Fruit fly (Drosophila melanogaster) whole organism, embryonic: Measurements from ENCODE around the gene Pif1.

Source experiments
- CG10366 ChIP-seq: fragments of 200-800 bp; sonication (Bioruptor generic); IDR thresholded peaks from 2 replicates; pipeline ENCODE4 v1.3.6; 2022; ENCODE audit warnings: missing biosample characterization, missing genetic modification characterization
- CG10431 ChIP-seq: fragments of 200-800 bp; sonication (Bioruptor generic); optimal IDR thresholded peaks from 3 replicates; lab custom pipeline; 2018; ENCODE audit warnings: missing biosample characterization, mild to moderate bottlenecking, missing genetic modification characterization
- CG11093 ChIP-seq: fragments of 200-800 bp; sonication (Bioruptor generic); IDR thresholded peaks from 3 replicates; pipeline ENCODE4 v1.3.6; 2022; ENCODE audit warnings: missing biosample characterization, missing genetic modification characterization
- CG11504 ChIP-seq: fragments of 200-800 bp; sonication (Bioruptor generic); optimal IDR thresholded peaks from 3 replicates; lab custom pipeline; 2019; ENCODE audit warnings: missing biosample characterization, mild to moderate bottlenecking, missing genetic modification characterization, moderate library complexity
- CG12104 ChIP-seq: fragments of 200-800 bp; sonication (Bioruptor generic); optimal IDR thresholded peaks from 3 replicates; lab custom pipeline; 2016; ENCODE audit warnings: missing biosample characterization, missing genetic modification characterization
- CG12659 ChIP-seq: fragments of 200-800 bp; sonication (Bioruptor generic); optimal IDR thresholded peaks from 3 replicates; lab custom pipeline; 2017; ENCODE audit warnings: mild to moderate bottlenecking, missing biosample characterization, missing genetic modification reagents, missing genetic modification characterization
- CG13624 ChIP-seq: fragments of 200-800 bp; sonication (Bioruptor generic); optimal IDR thresholded peaks from 2 replicates; lab custom pipeline; 2016; ENCODE audit warnings: missing biosample characterization, missing genetic modification characterization
- CG14667 ChIP-seq: fragments of 200-800 bp; sonication (Bioruptor generic); IDR thresholded peaks from 2 replicates; pipeline ENCODE4 v1.3.6; 2022; ENCODE audit warnings: missing biosample characterization, missing genetic modification characterization
- CG14860 ChIP-seq: fragments of 200-800 bp; sonication (Bioruptor generic); IDR thresholded peaks from 3 replicates; pipeline ENCODE4 v1.3.6; 2022; ENCODE audit warnings: missing biosample characterization, missing genetic modification characterization; ENCODE audit not compliant: partially characterized antibody
- CG15269 ChIP-seq: fragments of 200-800 bp; sonication (Bioruptor generic); optimal IDR thresholded peaks from 2 replicates; lab custom pipeline; 2018; ENCODE audit warnings: missing biosample characterization, mild to moderate bottlenecking, missing genetic modification characterization, moderate library complexity
- CG16863 ChIP-seq: fragments of 200-800 bp; sonication (Bioruptor generic); optimal IDR thresholded peaks from 3 replicates; lab custom pipeline; 2016; ENCODE audit warnings: missing biosample characterization, missing genetic modification characterization
- CG17361 ChIP-seq: fragments of 200-800 bp; sonication (Bioruptor generic); IDR thresholded peaks from 3 replicates; pipeline ENCODE4 v1.3.6; 2022; ENCODE audit warnings: missing biosample characterization, missing genetic modification characterization
- CG17385 ChIP-seq: fragments of 200-800 bp; sonication (Bioruptor generic); optimal IDR thresholded peaks from 3 replicates; lab custom pipeline; 2018; ENCODE audit warnings: missing biosample characterization, mild to moderate bottlenecking, missing genetic modification characterization
- CG2129 ChIP-seq: fragments of 200-800 bp; sonication (Bioruptor generic); IDR thresholded peaks from 2 replicates; pipeline ENCODE4 v1.3.6; 2022; ENCODE audit warnings: missing biosample characterization, missing genetic modification characterization; ENCODE audit not compliant: partially characterized antibody
- CG2712 ChIP-seq: fragments of 200-800 bp; optimal IDR thresholded peaks from 3 replicates; lab custom pipeline; 2019; ENCODE audit warnings: missing biosample characterization, mild to moderate bottlenecking, missing genetic modification characterization, moderate library complexity
- CG3838 ChIP-seq: fragments of 200-800 bp; sonication (Bioruptor generic); optimal IDR thresholded peaks from 3 replicates; lab custom pipeline; 2016; ENCODE audit warnings: missing biosample characterization, missing genetic modification characterization
- CG4282 ChIP-seq: fragments of 200-800 bp; sonication (Bioruptor generic); optimal IDR thresholded peaks from 2 replicates; lab custom pipeline; 2016; ENCODE audit warnings: missing biosample characterization, missing genetic modification characterization
- CG4404 ChIP-seq: fragments of 200-800 bp; sonication (Bioruptor generic); IDR thresholded peaks from 2 replicates; pipeline ENCODE4 v1.3.6; 2022; ENCODE audit warnings: missing biosample characterization, missing genetic modification characterization
- CG6254 ChIP-seq: fragments of 200-800 bp; sonication (Bioruptor generic); optimal IDR thresholded peaks from 3 replicates; lab custom pipeline; 2017; ENCODE audit warnings: mild to moderate bottlenecking, missing biosample characterization, missing genetic modification reagents, missing genetic modification characterization
- CG7745 ChIP-seq: fragments of 200-800 bp; sonication (Bioruptor generic); optimal IDR thresholded peaks from 2 replicates; lab custom pipeline; 2018; ENCODE audit warnings: missing biosample characterization, mild to moderate bottlenecking, missing genetic modification characterization, moderate library complexity
- CG8089 ChIP-seq: fragments of 200-800 bp; sonication (Bioruptor generic); optimal IDR thresholded peaks from 3 replicates; lab custom pipeline; 2016; ENCODE audit warnings: missing biosample characterization, missing genetic modification characterization
- CG8388 ChIP-seq: fragments of 200-800 bp; sonication (Bioruptor generic); optimal IDR thresholded peaks from 2 replicates; lab custom pipeline; 2019; ENCODE audit warnings: missing biosample characterization, mild to moderate bottlenecking, missing genetic modification characterization, moderate library complexity
- Deaf1 ChIP-seq: fragments of 200-800 bp; optimal IDR thresholded peaks from 3 replicates; lab custom pipeline; 2019; ENCODE audit warnings: missing biosample characterization, mild to moderate bottlenecking, missing genetic modification characterization, moderate library complexity
- Gsc ChIP-seq: fragments of 200-800 bp; sonication (Bioruptor generic); IDR thresholded peaks from 2 replicates; pipeline ENCODE4 v1.3.6; 2022; ENCODE audit warnings: missing biosample characterization, missing genetic modification characterization
- Gug ChIP-seq: fragments of 200-800 bp; sonication (Bioruptor generic); IDR thresholded peaks from 4 replicates; pipeline ENCODE4 v1.3.6; 2022; ENCODE audit warnings: missing biosample characterization, missing genetic modification characterization
- HHEX ChIP-seq: fragments of 200-800 bp; sonication (Bioruptor generic); optimal IDR thresholded peaks from 3 replicates; lab custom pipeline; 2017; ENCODE audit warnings: missing biosample characterization, mild to moderate bottlenecking, missing genetic modification characterization, missing genetic modification reagents
- HLH3B ChIP-seq: fragments of 200-800 bp; sonication (Bioruptor generic); IDR thresholded peaks from 2 replicates; pipeline ENCODE4 v1.3.6; 2022; ENCODE audit warnings: missing biosample characterization, missing genetic modification characterization
- Pdp1 ChIP-seq, 2 experiments: fragments of 200-800 bp; sonication (Bioruptor generic); optimal IDR thresholded peaks; 3 replicates each; lab custom pipeline; 2016; ENCODE audit warnings: missing biosample characterization in 2 of 2, missing genetic modification characterization in 2 of 2, mild to moderate bottlenecking in 1 of 2, moderate library complexity in 1 of 2
- Sox102F ChIP-seq: fragments of 200-800 bp; sonication (Bioruptor generic); optimal IDR thresholded peaks from 2 replicates; lab custom pipeline; 2018; ENCODE audit warnings: missing biosample characterization, mild to moderate bottlenecking, missing genetic modification characterization, moderate library complexity
- Xbp1 ChIP-seq: fragments of 200-800 bp; sonication (Bioruptor generic); optimal IDR thresholded peaks from 3 replicates; lab custom pipeline; 2016; ENCODE audit warnings: missing biosample characterization, mild to moderate bottlenecking, missing genetic modification characterization
- ab ChIP-seq: fragments of 200-800 bp; sonication (Bioruptor generic); optimal IDR thresholded peaks from 2 replicates; lab custom pipeline; 2016; ENCODE audit warnings: missing biosample characterization, missing genetic modification characterization
- az2 ChIP-seq: fragments of 200-800 bp; sonication (Bioruptor generic); optimal IDR thresholded peaks from 3 replicates; lab custom pipeline; 2016; ENCODE audit warnings: missing biosample characterization, missing genetic modification characterization
- bigmax ChIP-seq: fragments of 200-800 bp; sonication (Bioruptor generic); optimal IDR thresholded peaks from 2 replicates; lab custom pipeline; 2018; ENCODE audit warnings: missing biosample characterization, mild to moderate bottlenecking, missing genetic modification characterization
- dysf ChIP-seq: fragments of 200-800 bp; sonication (Bioruptor generic); IDR thresholded peaks from 3 replicates; pipeline ENCODE4 v1.3.6; 2022; ENCODE audit warnings: missing biosample characterization, missing genetic modification characterization
- fd96Cb ChIP-seq: fragments of 200-800 bp; sonication (Bioruptor generic); optimal IDR thresholded peaks from 2 replicates; lab custom pipeline; 2018; ENCODE audit warnings: missing biosample characterization, mild to moderate bottlenecking, missing genetic modification characterization, moderate library complexity
- gsb-n ChIP-seq: fragments of 200-800 bp; sonication (Bioruptor generic); optimal IDR thresholded peaks from 3 replicates; lab custom pipeline; 2018; ENCODE audit warnings: missing biosample characterization, mild to moderate bottlenecking, missing genetic modification characterization
- kah ChIP-seq: fragments of 200-800 bp; sonication (Bioruptor generic); optimal IDR thresholded peaks from 2 replicates; lab custom pipeline; 2018; ENCODE audit warnings: missing biosample characterization, mild to moderate bottlenecking, missing genetic modification characterization
- kni ChIP-seq: fragments of 200-800 bp; sonication (Bioruptor generic); optimal IDR thresholded peaks from 3 replicates; lab custom pipeline; 2017; ENCODE audit warnings: mild to moderate bottlenecking, missing biosample characterization, missing genetic modification reagents, missing genetic modification characterization
- peb ChIP-seq: fragments of 200-800 bp; sonication (Bioruptor generic); IDR thresholded peaks from 2 replicates; pipeline ENCODE4 v1.3.6; 2022; ENCODE audit warnings: missing biosample characterization, missing genetic modification characterization
- phol ChIP-seq: fragments of 200-800 bp; sonication (Bioruptor generic); optimal IDR thresholded peaks from 3 replicates; lab custom pipeline; 2018; ENCODE audit warnings: missing biosample characterization, mild to moderate bottlenecking, missing genetic modification characterization, moderate library complexity
- row ChIP-seq: fragments of 200-800 bp; sonication (Bioruptor generic); IDR thresholded peaks from 3 replicates; pipeline ENCODE4 v1.3.6; 2022; ENCODE audit warnings: missing biosample characterization, missing genetic modification characterization
- sc ChIP-seq, 3 experiments: fragments of >200 bp in 2 of 3; fragments of 200-800 bp in 1 of 3; sonication (Bioruptor generic) in 1 of 3; optimal IDR thresholded peaks; 2 replicates in 2 of 3; 3 replicates in 1 of 3; lab custom pipeline; 2017; ENCODE audit warnings: mild to moderate bottlenecking in 1 of 3, missing biosample characterization in 1 of 3, missing genetic modification characterization in 1 of 3, missing genetic modification reagents in 1 of 3
- slp2 ChIP-seq: fragments of 200-800 bp; sonication (Bioruptor generic); optimal IDR thresholded peaks from 2 replicates; lab custom pipeline; 2016; ENCODE audit warnings: missing biosample characterization, missing genetic modification characterization
- sqz ChIP-seq: fragments of 200-800 bp; sonication (Bioruptor generic); optimal IDR thresholded peaks from 3 replicates; lab custom pipeline; 2018; ENCODE audit warnings: missing biosample characterization, mild to moderate bottlenecking, missing genetic modification characterization
- tup ChIP-seq: fragments of 200-800 bp; sonication (Bioruptor generic); optimal IDR thresholded peaks from 2 replicates; lab custom pipeline; 2016; ENCODE audit warnings: missing biosample characterization, mild to moderate bottlenecking, missing genetic modification characterization, moderate library complexity
- z ChIP-seq: fragments of 200-800 bp; sonication (Bioruptor generic); IDR thresholded peaks from 3 replicates; pipeline ENCODE4 v1.3.6; 2022; ENCODE audit warnings: missing biosample characterization, missing genetic modification characterization

Gene Pif1

dm6 chr2L:3510002-3510401 is 40.2 kb upstream of the Pif1 start, which contains the start of gene CG31954:
Gene CG31954, minus strand, starts transcription at chr2L:3510102.
- no peak for TF ChIP-seq Gug
- TF ChIP-seq CG16863 (GFP tag; lab: Kevin White, UChicago), result no peak
- no peak for TF ChIP-seq CG3838 (GFP tag; lab: Kevin White, UChicago)
- TF ChIP-seq sqz, result no peak
- no peak for TF ChIP-seq CG2129

DNA sequence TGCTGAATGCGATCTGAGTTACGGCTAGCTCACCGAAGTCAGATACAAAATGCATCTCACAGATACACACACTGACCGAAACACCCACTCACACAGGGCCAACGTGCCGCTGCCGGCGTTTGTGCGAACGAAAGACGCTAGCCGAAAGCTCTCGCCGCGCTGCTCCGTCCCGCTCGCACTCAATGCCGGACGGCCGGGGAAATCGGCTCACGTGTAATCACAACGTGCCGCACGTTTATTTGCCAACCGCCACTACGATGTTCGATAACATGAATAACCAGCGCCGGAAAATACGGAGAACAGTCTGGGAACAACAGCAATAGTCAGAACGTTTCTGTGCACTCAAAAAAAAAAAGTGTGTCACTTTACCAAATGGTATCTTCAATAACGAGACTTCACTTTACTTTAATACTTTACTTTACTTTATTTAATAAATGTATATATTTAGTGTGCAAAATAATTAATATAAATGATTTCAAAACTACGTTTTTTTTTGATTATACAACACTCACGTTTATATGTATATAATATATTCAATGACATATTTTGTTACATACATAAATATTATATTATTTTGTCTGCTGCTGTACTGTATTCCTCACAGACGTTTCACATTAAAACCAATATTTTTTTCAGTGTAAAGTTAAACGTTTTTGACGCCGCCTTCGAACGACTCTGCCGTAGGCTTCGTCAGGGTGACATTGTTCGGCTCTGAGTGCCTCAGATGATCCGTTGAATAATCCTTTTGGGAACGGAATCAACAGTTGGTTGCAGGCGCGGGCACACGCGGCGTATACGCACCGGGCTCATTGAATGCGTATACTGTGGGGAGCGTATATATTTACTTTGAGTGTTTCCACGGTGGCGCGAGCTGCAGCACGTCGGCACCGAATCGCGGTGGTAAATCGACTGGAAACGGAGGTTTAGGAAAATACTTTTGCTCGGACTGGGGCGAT is 37.7 kb upstream of the Pif1 start, which contains the start of gene tim:
Gene tim (minus strand): TSS at position 911 of the 956 bp plus-strand sequence.
- TF ChIP-seq CG13624 (GFP tag; lab: Kevin White, UChicago), result no peak
- no peak for TF ChIP-seq CG15269 (tag; lab: Kevin White, UChicago)
- TF ChIP-seq CG10431 (GFP tag; lab: Kevin White, UChicago), result no peak
- peak; percentile 31 for TF ChIP-seq CG12104 (GFP tag; lab: Kevin White, UChicago)
- TF ChIP-seq HLH3B (GFP tag; lab: Robert Waterston, UW), result 0 out of 2 replicates have a peak, but pooled peaks have one; percentile 42
- peak; percentile 42 for TF ChIP-seq CG10366
- TF ChIP-seq CG11504 (tag; lab: Kevin White, UChicago), result peak; percentile 76
- TF ChIP-seq CG12659 (GFP tag; lab: Kevin White, UChicago), result peak; percentile 40
- no peak for TF ChIP-seq kni
- peak; percentile 21 for TF ChIP-seq CG6254 (GFP tag; lab: Kevin White, UChicago)
- TF ChIP-seq CG4404, result no peak
- TF ChIP-seq Pdp1 (GFP tag; optimal IDR thresholded peaks at IDR 0.05; lab: Kevin White, UChicago), result peak in 1 of 2 experiments; percentile 76
- TF ChIP-seq CG17385 (GFP tag; lab: Kevin White, UChicago), result peak; percentile 44
- TF ChIP-seq kah (GFP tag; lab: Kevin White, UChicago), result peak; percentile 75
- TF ChIP-seq Sox102F (GFP tag; lab: Kevin White, UChicago), result peak; percentile 77
- TF ChIP-seq Gsc, result no peak
- 0 out of 3 replicates have a peak, but pooled peaks have one; percentile 25 for TF ChIP-seq CG14860 (GFP tag; lab: Robert Waterston, UW)
- TF ChIP-seq CG8089 (GFP tag; lab: Kevin White, UChicago), result no peak
- peak; percentile 51; the same call in 2 of the 3 replicates for TF ChIP-seq CG17361 (GFP tag; lab: Robert Waterston, UW)
- TF ChIP-seq phol (tag; lab: Kevin White, UChicago), result peak; percentile 64
- TF ChIP-seq z (GFP tag; lab: Robert Waterston, UW), result peak; percentile 18; the same call in 1 of the 3 replicates
- TF ChIP-seq peb, result no peak
- no peak for TF ChIP-seq sc (optimal IDR thresholded peaks at IDR 0.05; lab: Kevin White, UChicago)
- no peak for TF ChIP-seq sc (GFP tag; optimal IDR thresholded peaks at IDR 0.05; lab: Kevin White, UChicago)
- peak; percentile 36; the same call in 2 of the 3 replicates for TF ChIP-seq row (GFP tag; lab: Robert Waterston, UW)
- no peak for TF ChIP-seq ab
- TF ChIP-seq CG2712, result no peak
- TF ChIP-seq bigmax (GFP tag; lab: Kevin White, UChicago), result no peak
- TF ChIP-seq az2 (GFP tag; lab: Kevin White, UChicago), result peak; percentile 9
- TF ChIP-seq CG7745 (tag; lab: Kevin White, UChicago), result no peak
- peak; percentile 27 for TF ChIP-seq CG8388 (GFP tag; lab: Kevin White, UChicago)
- TF ChIP-seq Xbp1 (GFP tag; lab: Kevin White, UChicago), result peak; percentile 22
- no peak for TF ChIP-seq CG11093
- TF ChIP-seq Deaf1 (tag; lab: Kevin White, UChicago), result peak; percentile 72
- peak; percentile 15 for TF ChIP-seq gsb-n (tag; lab: Kevin White, UChicago)
- no peak for TF ChIP-seq HHEX
- 0 out of 3 replicates have a peak, but pooled peaks have one; percentile 36 for TF ChIP-seq dysf (GFP tag; lab: Robert Waterston, UW)
- no peak for TF ChIP-seq slp2 (GFP tag; lab: Kevin White, UChicago)
- no peak for TF ChIP-seq CG14667 (GFP tag; lab: Robert Waterston, UW)
- peak; percentile 47 for TF ChIP-seq fd96Cb (tag; lab: Kevin White, UChicago)
- TF ChIP-seq tup (GFP tag; lab: Kevin White, UChicago), result no peak
- TF ChIP-seq CG4282 (GFP tag; lab: Kevin White, UChicago), result no peak
